Fruit fly (Drosophila melanogaster): ENCODE measurements around the gene zpg.
A peak's percentile ranks its signal among the peaks of the same experiment; 100 is the strongest.

zpg gene

dm6 chr3L:6612637-6613036 lies 6.8 kb upstream of the zpg start (continued):
- peak; percentile 14 for TF ChIP-seq Side (GFP tag; optimal IDR thresholded peaks at IDR 0.05)
- TF ChIP-seq CG1603 (tag; optimal IDR thresholded peaks at IDR 0.05), result peak; percentile 37
- TF ChIP-seq tio (GFP tag; optimal IDR thresholded peaks at IDR 0.05), result no peak
- TF ChIP-seq CG6813 (GFP tag; optimal IDR thresholded peaks at IDR 0.05), result peak; percentile 24
- TF ChIP-seq CG17385 (GFP tag; optimal IDR thresholded peaks at IDR 0.05), result peak; percentile 9
- TF ChIP-seq zfh1 (GFP tag; IDR thresholded peaks at IDR 0.05), result peak; percentile 43; the same call in 1 of the 3 replicates
- TF ChIP-seq lmd (GFP tag; IDR thresholded peaks at IDR 0.05), result no peak
- TF ChIP-seq Xrp1 (GFP tag; IDR thresholded peaks at IDR 0.05), result peak; percentile 53; the same call in 1 of the 2 replicates
- TF ChIP-seq CoRest (tag; optimal IDR thresholded peaks at IDR 0.05), result no peak
- TF ChIP-seq sens (GFP tag), result peak; percentile 51
- TF ChIP-seq rib (GFP tag; IDR thresholded peaks at IDR 0.05), result no peak
- peak; percentile 45 for TF ChIP-seq nau (GFP tag; optimal IDR thresholded peaks at IDR 0.05)
- peak; percentile 33 for TF ChIP-seq odd (GFP tag; optimal IDR thresholded peaks at IDR 0.05)
- no peak for TF ChIP-seq Lim3 (GFP tag; IDR thresholded peaks at IDR 0.05)
- TF ChIP-seq slbo (GFP tag; IDR thresholded peaks at IDR 0.05), result peak; percentile 25; the same call in 1 of the 2 replicates
- no peak for TF ChIP-seq lov (optimal IDR thresholded peaks at IDR 0.05)
- 0 out of 3 replicates have a peak, but pooled peaks have one; percentile 42 for TF ChIP-seq lov (GFP tag; IDR thresholded peaks at IDR 0.05)
- peak; percentile 18 for TF ChIP-seq bab2 (GFP tag; optimal IDR thresholded peaks at IDR 0.05)
- TF ChIP-seq crp (GFP tag; optimal IDR thresholded peaks at IDR 0.05), result no peak
- TF ChIP-seq CG13624 (GFP tag; optimal IDR thresholded peaks at IDR 0.05), result no peak
- TF ChIP-seq Med (GFP tag), result peak; percentile 76
- TF ChIP-seq CG9932 (GFP tag; IDR thresholded peaks at IDR 0.05), result peak; percentile 33; the same call in 1 of the 2 replicates
- no peak for TF ChIP-seq Mrtf (GFP tag; IDR thresholded peaks at IDR 0.05)
- peak; percentile 15 for TF ChIP-seq CG2875 (GFP tag; optimal IDR thresholded peaks at IDR 0.05)
- no peak for TF ChIP-seq CG2129 (GFP tag; IDR thresholded peaks at IDR 0.05; ENCODE audit: partially characterized antibody)
- TF ChIP-seq shn (GFP tag; optimal IDR thresholded peaks at IDR 0.05), result no peak
- peak; percentile 18 for TF ChIP-seq schlank (tag; optimal IDR thresholded peaks at IDR 0.05)
- peak; percentile 74 for TF ChIP-seq ci (GFP tag; IDR thresholded peaks at IDR 0.05)
- no peak for TF ChIP-seq CG17359 (tag; optimal IDR thresholded peaks at IDR 0.05)
- TF ChIP-seq pb (GFP tag; optimal IDR thresholded peaks at IDR 0.05), result no peak
- peak; percentile 13 for TF ChIP-seq Meics (GFP tag; optimal IDR thresholded peaks at IDR 0.05)
- TF ChIP-seq pzg (GFP tag; optimal IDR thresholded peaks at IDR 0.05), result no peak
- peak; percentile 9 for TF ChIP-seq CG15011 (GFP tag; optimal IDR thresholded peaks at IDR 0.05)
- TF ChIP-seq mirr (GFP tag; optimal IDR thresholded peaks at IDR 0.05), result peak; percentile 32
- TF ChIP-seq ERR (GFP tag; optimal IDR thresholded peaks at IDR 0.05), result no peak
- no peak for TF ChIP-seq da (GFP tag; optimal IDR thresholded peaks at IDR 0.05)
- TF ChIP-seq pfk (GFP tag; optimal IDR thresholded peaks at IDR 0.05), result no peak
- TF ChIP-seq MBD-R2 (GFP tag; IDR thresholded peaks at IDR 0.05), result peak; percentile 19; the same call in 1 of the 2 replicates
- no peak for TF ChIP-seq fd96Cb (tag; optimal IDR thresholded peaks at IDR 0.05)
- no peak for TF ChIP-seq pros (GFP tag; optimal IDR thresholded peaks at IDR 0.05)
- no peak for TF ChIP-seq CG16863 (GFP tag; optimal IDR thresholded peaks at IDR 0.05)
- 0 out of 2 replicates have a peak, but pooled peaks have one; percentile 7 for TF ChIP-seq Nf-YA (GFP tag; IDR thresholded peaks at IDR 0.05)
- peak; percentile 24 for TF ChIP-seq CG13296 (GFP tag; optimal IDR thresholded peaks at IDR 0.05)
- TF ChIP-seq CG6683 (GFP tag; optimal IDR thresholded peaks at IDR 0.05), result no peak
- TF ChIP-seq CG5953 (GFP tag; IDR thresholded peaks at IDR 0.05), result 0 out of 2 replicates have a peak, but pooled peaks have one; percentile 9
- TF ChIP-seq CG2889 (GFP tag; IDR thresholded peaks at IDR 0.05), result 0 out of 3 replicates have a peak, but pooled peaks have one; percentile 42
- no peak for TF ChIP-seq zfh2 (GFP tag; optimal IDR thresholded peaks at IDR 0.05)
- no peak for TF ChIP-seq fd64A (GFP tag; optimal IDR thresholded peaks at IDR 0.05)
- TF ChIP-seq CG10462 (GFP tag; optimal IDR thresholded peaks at IDR 0.05), result no peak
- TF ChIP-seq Eip74EF (GFP tag; optimal IDR thresholded peaks at IDR 0.05), result no peak
- TF ChIP-seq Rx (GFP tag; IDR thresholded peaks at IDR 0.05), result 0 out of 2 replicates have a peak, but pooled peaks have one; percentile 44

Measured in whole organism, embryonic.